Worm (Caenorhabditis elegans): ENCODE measurements around the gene dod-22.

The dod-22 gene

DNA sequence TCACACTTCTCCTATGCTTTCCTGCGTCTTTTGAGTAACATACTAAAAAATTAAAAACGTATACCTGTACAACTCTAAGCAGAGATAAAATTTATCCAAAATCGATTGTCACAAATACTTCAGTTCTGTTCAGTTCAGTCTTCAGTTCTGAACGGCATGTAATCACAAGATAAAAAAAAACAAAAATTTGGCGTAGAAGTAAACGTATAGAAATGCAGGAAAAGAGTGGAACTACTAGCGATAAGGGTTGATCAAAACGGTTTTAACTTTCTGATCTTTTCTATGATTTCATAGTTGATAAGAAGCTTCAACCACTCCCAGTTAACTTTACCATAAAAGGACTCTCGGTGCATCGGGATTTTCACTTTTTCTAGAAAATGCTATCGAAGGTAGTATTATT lies at the start of gene dod-22:
Gene dod-22 (plus strand): TSS at position 301 of the 400 bp plus-strand sequence.
- peak; percentile 29 for TF ChIP-seq pqm-1 (tag; optimal IDR thresholded peaks at IDR 0.05)
- TF ChIP-seq hlh-30 (tag; optimal IDR thresholded peaks at IDR 0.05; ENCODE audit: insufficient read depth) = no peak

DNA sequence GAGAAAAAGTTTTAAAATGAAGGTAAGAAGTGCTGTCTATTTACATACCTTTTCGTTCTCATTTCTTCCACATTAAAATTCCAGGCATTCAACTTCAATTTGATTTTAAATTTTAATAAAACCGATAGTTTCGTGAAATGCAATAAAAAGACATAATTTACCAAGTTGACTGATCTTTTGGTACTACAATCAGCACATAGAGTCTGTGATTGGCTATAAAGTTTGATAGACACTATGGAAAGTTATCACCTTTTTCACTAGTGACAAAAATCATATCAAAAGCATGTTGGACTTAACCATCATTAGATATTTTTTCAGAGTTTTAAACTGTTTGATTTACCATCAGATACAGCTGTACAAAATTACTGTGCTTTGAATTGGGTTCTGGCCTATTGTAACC lies 49.7 kb upstream of the dod-22 start, which contains the start of gene srz-15:
Gene srz-15 (plus strand): TSS at position 301 of the 400 bp plus-strand sequence.
- TF ChIP-seq nhr-41 (GFP tag; IDR thresholded peaks at IDR 0.05) (no peak), zfp-2 (tag; optimal IDR thresholded peaks at IDR 0.05) (no peak), dpl-1 (GFP tag; optimal IDR thresholded peaks at IDR 0.05) (no peak), hlh-30 (tag; optimal IDR thresholded peaks at IDR 0.05; ENCODE audit: insufficient read depth) (no peak)

DNA sequence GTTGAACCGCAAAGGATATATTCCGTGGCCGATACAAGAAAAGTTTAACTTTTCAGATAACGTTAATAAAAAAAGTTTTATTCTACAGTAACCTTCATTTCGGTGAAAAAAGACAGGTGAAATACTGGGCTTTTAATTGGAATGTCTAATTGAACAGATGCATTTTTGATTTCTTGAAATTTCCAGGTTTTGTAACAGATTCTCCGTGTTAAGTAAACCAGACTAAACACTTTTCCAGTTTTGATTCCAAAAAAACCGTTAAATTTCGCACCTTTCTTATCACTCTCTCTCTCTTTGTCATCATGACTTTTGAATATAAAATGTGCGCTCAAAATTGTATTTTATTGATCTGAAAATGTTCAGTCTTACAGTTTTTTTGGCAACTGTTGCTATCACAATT lies 46.9 kb upstream of the dod-22 start, which contains the start of gene C32H11.3:
Gene C32H11.3 (plus strand): TSS at position 301 of the 400 bp plus-strand sequence.
- no peak for TF ChIP-seq lsy-2 (tag; optimal IDR thresholded peaks at IDR 0.05)
- no peak for TF ChIP-seq nhr-111 (GFP tag; optimal IDR thresholded peaks at IDR 0.05)
- TF ChIP-seq lir-3 (tag; optimal IDR thresholded peaks at IDR 0.05) = no peak
- TF ChIP-seq mxl-2 (GFP tag; conservative IDR thresholded peaks at IDR 0.05) = no peak
- no peak for TF ChIP-seq zfp-2 (tag; optimal IDR thresholded peaks at IDR 0.05)
- TF ChIP-seq lin-38 (GFP tag; IDR thresholded peaks at IDR 0.05) = no peak
- no peak for TF ChIP-seq unc-62 (GFP tag; optimal IDR thresholded peaks at IDR 0.05 in 1 of 2)
- no peak for TF ChIP-seq unc-62 (tag; optimal IDR thresholded peaks at IDR 0.05)
- TF ChIP-seq daf-8 (GFP tag; IDR thresholded peaks at IDR 0.05) = no peak
- TF ChIP-seq set-16 (GFP tag; IDR thresholded peaks at IDR 0.05) = no peak

DNA sequence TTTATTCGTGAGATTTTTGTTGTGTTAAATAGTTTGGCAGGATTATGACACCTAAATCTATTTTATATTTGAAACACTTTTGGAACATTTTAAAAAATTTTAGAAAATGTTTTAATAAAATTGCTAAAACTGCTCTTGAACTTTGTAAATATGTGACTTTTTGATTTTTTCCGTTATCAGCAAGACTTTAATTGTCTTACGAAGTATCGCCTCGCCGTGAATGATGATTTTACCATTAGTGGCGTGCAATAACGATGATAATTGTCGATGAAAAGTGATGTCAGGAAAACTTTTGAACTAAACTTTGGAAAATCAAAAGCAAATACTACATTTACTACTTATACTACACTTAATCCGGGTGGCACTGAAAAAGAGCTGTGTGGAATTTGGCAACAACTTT lies 44.6 kb upstream of the dod-22 start:
- peak; percentile 25 for TF ChIP-seq pqm-1 (tag; optimal IDR thresholded peaks at IDR 0.05)
- TF ChIP-seq dmd-6 (GFP tag; IDR thresholded peaks at IDR 0.05) = peak; percentile 69
- peak; percentile 66 for TF ChIP-seq nhr-28 (tag; optimal IDR thresholded peaks at IDR 0.05)
- peak in 1 of 2 experiments; percentile 22 for TF ChIP-seq unc-62 (GFP tag; optimal IDR thresholded peaks at IDR 0.05 in 1 of 2)
- no peak for TF ChIP-seq unc-62 (tag; optimal IDR thresholded peaks at IDR 0.05)
- no peak for TF ChIP-seq gei-8 (GFP tag; optimal IDR thresholded peaks at IDR 0.05)
- no peak for TF ChIP-seq daf-16 (GFP tag; optimal IDR thresholded peaks at IDR 0.05)
- peak; percentile 34 for TF ChIP-seq daf-16 (tag; optimal IDR thresholded peaks at IDR 0.05)

- TF ChIP-seq aha-1 (tag) (no peak), Y5F2A.4 (GFP tag; optimal IDR thresholded peaks at IDR 0.05) (no peak), ceh-82 (tag; optimal IDR thresholded peaks at IDR 0.05) (no peak), nhr-28 (tag; optimal IDR thresholded peaks at IDR 0.05) (peak; percentile 8), unc-39 (tag; optimal IDR thresholded peaks at IDR 0.05) (no peak), F49E8.2 (tag; optimal IDR thresholded peaks at IDR 0.05; ENCODE audit: borderline replicate concordance) (no peak), F10B5.3 (tag; optimal IDR thresholded peaks at IDR 0.05) (no peak), dmd-6 (GFP tag; IDR thresholded peaks at IDR 0.05) (peak; percentile 82), ceh-20 (GFP tag; IDR thresholded peaks at IDR 0.05) (no peak), D1046.2 (GFP tag; IDR thresholded peaks at IDR 0.05) (no peak), snpc-4 (tag; optimal IDR thresholded peaks at IDR 0.05) (no peak), tra-1 (GFP tag; IDR thresholded peaks at IDR 0.05) (no peak), pha-4 (GFP tag; IDR thresholded peaks at IDR 0.05) (no peak), pha-4 (tag; optimal IDR thresholded peaks at IDR 0.05) (no peak), daf-16 (GFP tag; optimal IDR thresholded peaks at IDR 0.05) (no peak), daf-16 (tag; optimal IDR thresholded peaks at IDR 0.05) (peak; percentile 64), pqm-1 (tag; optimal IDR thresholded peaks at IDR 0.05) (peak; percentile 73), lin-29 (GFP tag; IDR thresholded peaks at IDR 0.05) (no peak), Y75B8A.6 (GFP tag; IDR thresholded peaks at IDR 0.05) (no peak), mxl-2 (GFP tag; conservative IDR thresholded peaks at IDR 0.05) (no peak), nhr-48 (tag; optimal IDR thresholded peaks at IDR 0.05) (peak; percentile 67), hlh-11 (tag; optimal IDR thresholded peaks at IDR 0.05) (peak; percentile 46), php-3 (GFP tag; IDR thresholded peaks at IDR 0.05) (peak; percentile 69)
Measured at ce11 chrIV:12921027-12921426, 44.1 kb upstream of the dod-22 start, which contains the start of gene C32H11.4. TSS of gene C32H11.4 (plus strand) at chrIV:12921264.
